Worm (Caenorhabditis elegans) whole organism, L3 larva: ENCODE measurements around the gene C40A11.2.

Experiments
- aly-2 ChIP-seq: fragments of 150-350 bp; optimal IDR thresholded peaks from 2 replicates; lab custom pipeline; 2014; ENCODE audit warnings: missing biosample characterization, missing genetic modification characterization
- ama-1 ChIP-seq: fragments of 150-350 bp; optimal IDR thresholded peaks from 2 replicates; lab custom pipeline; 2018
- ceh-82 ChIP-seq: fragments of 150-350 bp; optimal IDR thresholded peaks from 2 replicates; lab custom pipeline; 2014; ENCODE audit warnings: missing biosample characterization, missing genetic modification characterization
- mdl-1 ChIP-seq: fragments of 150-350 bp; optimal IDR thresholded peaks from 2 replicates; lab custom pipeline; 2014; ENCODE audit warnings: missing biosample characterization, missing genetic modification characterization
- nhr-11 ChIP-seq: fragments of 150-350 bp; optimal IDR thresholded peaks from 2 replicates; lab custom pipeline; 2014; ENCODE audit warnings: missing biosample characterization, missing genetic modification characterization
- nhr-12 ChIP-seq: fragments of 150-350 bp; optimal IDR thresholded peaks from 2 replicates; lab custom pipeline; 2014; ENCODE audit warnings: missing biosample characterization, missing genetic modification characterization
- nhr-76 ChIP-seq: fragments of 150-350 bp; sonication (generic microtip); optimal IDR thresholded peaks from 5 replicates; lab custom pipeline; 2014; ENCODE audit warnings: missing biosample characterization, missing genetic modification characterization
- pha-4 ChIP-seq: fragments of 150-350 bp; optimal IDR thresholded peaks from 2 replicates; lab custom pipeline; 2014; ENCODE audit warnings: missing biosample characterization, missing genetic modification reagents, missing genetic modification characterization
- skn-1 ChIP-seq: fragments of 150-350 bp; optimal IDR thresholded peaks from 2 replicates; lab custom pipeline; 2014; ENCODE audit warnings: missing biosample characterization, missing genetic modification characterization
- snpc-4 ChIP-seq: fragments of 150-350 bp; optimal IDR thresholded peaks from 2 replicates; lab custom pipeline; 2014; ENCODE audit warnings: missing biosample characterization, missing genetic modification characterization
- zag-1 ChIP-seq: fragments of 150-350 bp; optimal IDR thresholded peaks from 2 replicates; lab custom pipeline; 2014; ENCODE audit warnings: missing biosample characterization, missing genetic modification characterization
- ztf-4 ChIP-seq: fragments of 150-350 bp; optimal IDR thresholded peaks from 2 replicates; lab custom pipeline; 2014; ENCODE audit warnings: missing biosample characterization, missing genetic modification characterization

ce11 chrII:2112948-2113347, 33.8 kb upstream of the C40A11.2 start, which contains the start of gene R52.6:
- no peak for TF ChIP-seq ceh-82 (tag; lab: Kevin White, UChicago)
- TF ChIP-seq ama-1 (lab: Kevin White, UChicago), result no peak
- no peak for TF ChIP-seq zag-1
- TF ChIP-seq mdl-1 (tag; lab: Kevin White, UChicago), result no peak
- no peak for TF ChIP-seq pha-4
- TF ChIP-seq nhr-12 (tag; lab: Kevin White, UChicago), result no peak
- TF ChIP-seq ztf-4 (tag; lab: Kevin White, UChicago), result no peak
- TF ChIP-seq snpc-4 (tag; lab: Kevin White, UChicago), result no peak
- no peak for TF ChIP-seq aly-2 (tag; lab: Kevin White, UChicago)
- no peak for TF ChIP-seq nhr-76
- no peak for TF ChIP-seq skn-1 (tag; lab: Kevin White, UChicago)
- TF ChIP-seq nhr-11 (tag; lab: Kevin White, UChicago), result no peak
